Worm (Caenorhabditis elegans): ENCODE data around the gene rnp-4.
"Not testable (repeated sequence)": the region's sequence is repeated elsewhere in the genome, so short reads cannot be mapped to it uniquely, and the experiment has no call there.

Gene rnp-4

DNA sequence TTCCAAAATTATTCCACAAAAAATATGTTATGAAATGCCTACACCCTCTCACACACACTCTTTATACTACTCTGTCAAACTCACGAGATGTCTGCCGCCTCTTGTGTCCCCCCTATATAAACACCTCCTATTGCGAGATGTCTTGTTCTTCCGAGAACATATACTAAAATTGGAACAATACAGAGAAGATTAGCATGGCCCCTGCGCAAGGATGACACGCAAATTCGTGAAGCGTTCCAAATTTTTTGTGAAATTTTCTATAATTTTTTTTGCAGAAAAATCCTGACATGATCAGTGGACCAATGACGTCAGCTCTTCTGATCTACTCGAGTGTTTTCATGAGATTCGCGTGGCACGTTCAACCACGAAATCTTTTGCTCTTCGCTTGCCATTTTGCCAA, 8.0 kb downstream of the rnp-4 start:
- TF ChIP-seq F26F4.8 (GFP tag; conservative IDR thresholded peaks at IDR 0.05), result 0 out of 2 replicates have a peak, but pooled peaks have one; percentile 60
- peak; percentile 58 for TF ChIP-seq nhr-102 (tag; optimal IDR thresholded peaks at IDR 0.05)
- peak; percentile 12 for TF ChIP-seq spr-1 (tag; optimal IDR thresholded peaks at IDR 0.05)
- peak; percentile 26; the same call in 1 of the 2 replicates for TF ChIP-seq lin-29 (GFP tag; IDR thresholded peaks at IDR 0.05)
- TF ChIP-seq Y75B8A.6 (GFP tag; IDR thresholded peaks at IDR 0.05), result 0 out of 2 replicates have a peak, but pooled peaks have one; percentile 50
- peak; percentile 15 for TF ChIP-seq F10B5.3 (tag; optimal IDR thresholded peaks at IDR 0.05)
- peak; percentile 30; the same call in 1 of the 2 replicates for TF ChIP-seq dmd-9 (GFP tag; IDR thresholded peaks at IDR 0.05)
- TF ChIP-seq spr-3 (GFP tag; optimal IDR thresholded peaks at IDR 0.05), result peak; percentile 38
- peak; percentile 84 for TF ChIP-seq T26A8.4 (GFP tag; IDR thresholded peaks at IDR 0.05)
- TF ChIP-seq gei-8 (GFP tag; optimal IDR thresholded peaks at IDR 0.05), result peak; percentile 38
- TF ChIP-seq F37D6.2 (tag; optimal IDR thresholded peaks at IDR 0.05), result peak; percentile 5
- TF ChIP-seq hif-1 (tag; optimal IDR thresholded peaks at IDR 0.05), result peak in 1 of 2 experiments; percentile 38
- peak; percentile 38 for TF ChIP-seq nhr-48 (tag; optimal IDR thresholded peaks at IDR 0.05)
- TF ChIP-seq zfp-3 (GFP tag; conservative IDR thresholded peaks at IDR 0.05), result peak; percentile 74; the same call in 1 of the 2 replicates
- TF ChIP-seq pha-4 (GFP tag; IDR thresholded peaks at IDR 0.05), result peak; percentile 76
- TF ChIP-seq pha-4 (tag; optimal IDR thresholded peaks at IDR 0.05), result not testable (repeated sequence)
- TF ChIP-seq saeg-2 (GFP tag; IDR thresholded peaks at IDR 0.05), result peak; percentile 56; the same call in 1 of the 2 replicates
- TF ChIP-seq lin-1 (GFP tag; IDR thresholded peaks at IDR 0.05), result peak; percentile 46; the same call in 1 of the 2 replicates
- peak; percentile 47 for TF ChIP-seq ztf-7 (tag; optimal IDR thresholded peaks at IDR 0.05)
- TF ChIP-seq lin-38 (GFP tag; IDR thresholded peaks at IDR 0.05), result peak; percentile 80
- 0 out of 2 replicates have a peak, but pooled peaks have one; percentile 43 for TF ChIP-seq php-3 (GFP tag; IDR thresholded peaks at IDR 0.05)
- TF ChIP-seq daf-16 (GFP tag; optimal IDR thresholded peaks at IDR 0.05), result peak in 1 of 2 experiments; percentile 13
- peak; percentile 7 for TF ChIP-seq daf-16 (tag; optimal IDR thresholded peaks at IDR 0.05)
- peak; percentile 35; the same call in 1 of the 2 replicates for TF ChIP-seq madf-9 (GFP tag; conservative IDR thresholded peaks at IDR 0.05)
- peak; percentile 68 for TF ChIP-seq snpc-1.2 (GFP tag; IDR thresholded peaks at IDR 0.05)
- peak; percentile 65 for TF ChIP-seq Y5F2A.4 (GFP tag; optimal IDR thresholded peaks at IDR 0.05)
- TF ChIP-seq lsy-2 (tag; optimal IDR thresholded peaks at IDR 0.05), result peak; percentile 28 to 74
- peak; percentile 71; the same call in 1 of the 2 replicates for TF ChIP-seq F44E2.7 (GFP tag; IDR thresholded peaks at IDR 0.05)
- TF ChIP-seq nhr-42 (GFP tag; IDR thresholded peaks at IDR 0.05), result 0 out of 2 replicates have a peak, but pooled peaks have one; percentile 7
- peak; percentile 62 for TF ChIP-seq arid-1 (GFP tag; conservative IDR thresholded peaks at IDR 0.05)
- peak; percentile 63; the same call in 1 of the 2 replicates for TF ChIP-seq D1046.2 (GFP tag; IDR thresholded peaks at IDR 0.05)
- TF ChIP-seq hlh-30 (tag; optimal IDR thresholded peaks at IDR 0.05; ENCODE audit: insufficient read depth), result peak; percentile 36
- peak; percentile 90 for TF ChIP-seq snpc-4 (tag; optimal IDR thresholded peaks at IDR 0.05)
- TF ChIP-seq aha-1 (tag), result peak; percentile 83
- peak; percentile 46 for TF ChIP-seq dve-1 (tag; optimal IDR thresholded peaks at IDR 0.05; ENCODE audit: insufficient read depth)
- TF ChIP-seq mes-2 (tag; optimal IDR thresholded peaks at IDR 0.05; ENCODE audit: poor library complexity, severe bottlenecking), result peak; percentile 67
- TF ChIP-seq ceh-20 (GFP tag; IDR thresholded peaks at IDR 0.05), result peak; percentile 82
- TF ChIP-seq hmg-1.1 (GFP tag; IDR thresholded peaks at IDR 0.05), result peak; percentile 87
- peak; percentile 73 for TF ChIP-seq lim-7 (GFP tag; IDR thresholded peaks at IDR 0.05)
- peak; percentile 51; the same call in 1 of the 2 replicates for TF ChIP-seq tra-1 (GFP tag; IDR thresholded peaks at IDR 0.05)
- TF ChIP-seq rbr-2 (tag; optimal IDR thresholded peaks at IDR 0.05), result peak; percentile 65
- TF ChIP-seq dpl-1 (GFP tag; optimal IDR thresholded peaks at IDR 0.05), result peak; percentile 41
- peak; percentile 39; the same call in 1 of the 2 replicates for TF ChIP-seq ZK337.2 (GFP tag; IDR thresholded peaks at IDR 0.05)
- TF ChIP-seq Y105C5A.15 (GFP tag; IDR thresholded peaks at IDR 0.05), result peak; percentile 79; the same call in 1 of the 2 replicates
- peak; percentile 68 for TF ChIP-seq vab-7 (GFP tag; IDR thresholded peaks at IDR 0.05)
- TF ChIP-seq egl-43 (GFP tag; IDR thresholded peaks at IDR 0.05), result peak; percentile 86
- TF ChIP-seq T20F7.1 (GFP tag; optimal IDR thresholded peaks at IDR 0.05), result peak; percentile 28
- 0 out of 4 replicates have a peak, but pooled peaks have one; percentile 16 to 33 for TF ChIP-seq madf-5 (GFP tag; IDR thresholded peaks at IDR 0.05)
- peak; percentile 20 for TF ChIP-seq hlh-11 (tag; optimal IDR thresholded peaks at IDR 0.05)

Data from whole organism, L4 larva.